Worm (Caenorhabditis elegans) whole organism, young adult: ENCODE data around the gene doxa-1.
A peak's percentile ranks its signal among the peaks of the same experiment; 100 is the strongest.

Experiments used
- B0019.2 ChIP-seq: fragments of 200-800 bp; sonication (Bioruptor generic); conservative IDR thresholded peaks from 2 replicates; pipeline ENCODE4 v1.3.6; 2022; ENCODE audit warnings: missing genetic modification reagents, missing genetic modification characterization, missing compliant biosample characterization
- B0035.1 ChIP-seq: sonication (generic microtip); optimal IDR thresholded peaks from 2 replicates; lab custom pipeline; 2016; ENCODE audit warnings: missing genetic modification characterization, mild to moderate bottlenecking, missing compliant biosample characterization, missing genotype, missing genetic modification reagents
- C06A6.2 ChIP-seq: fragments of 200-800 bp; sonication (Bioruptor generic); conservative IDR thresholded peaks from 2 replicates; pipeline ENCODE4 v1.3.6; 2022; ENCODE audit warnings: missing genetic modification characterization, missing compliant biosample characterization
- F22D6.2 ChIP-seq: sonication (generic microtip); optimal IDR thresholded peaks from 2 replicates; lab custom pipeline; 2016; ENCODE audit warnings: mild to moderate bottlenecking, missing genetic modification characterization, missing compliant biosample characterization
- F23B12.7 ChIP-seq: sonication (generic microtip); optimal IDR thresholded peaks from 2 replicates; lab custom pipeline; 2017; ENCODE audit warnings: missing genetic modification characterization, mild to moderate bottlenecking, missing compliant biosample characterization, antibody characterized with exemption, moderate library complexity; ENCODE audit not compliant: insufficient read depth
- F33H1.4 ChIP-seq: fragments of 200-800 bp; sonication (Bioruptor generic); IDR thresholded peaks from 2 replicates; pipeline ENCODE4 v1.3.6; 2022; ENCODE audit warnings: missing genetic modification reagents, missing genetic modification characterization, missing compliant biosample characterization
- F57A8.1 ChIP-seq: fragments of 200-800 bp; sonication (Bioruptor generic); optimal IDR thresholded peaks from 2 replicates; lab custom pipeline; 2018; ENCODE audit warnings: mild to moderate bottlenecking, missing genetic modification characterization, moderate library complexity, missing compliant biosample characterization
- F57C9.4 ChIP-seq: sonication (generic microtip); optimal IDR thresholded peaks from 2 replicates; lab custom pipeline; 2017; ENCODE audit warnings: mild to moderate bottlenecking, missing genetic modification characterization, missing compliant biosample characterization
- T07F8.4 ChIP-seq: sonication (generic microtip); optimal IDR thresholded peaks from 2 replicates; lab custom pipeline; 2016; ENCODE audit warnings: mild to moderate bottlenecking, missing genetic modification characterization, moderate library complexity, missing compliant biosample characterization
- Y53G8AR.9 ChIP-seq: fragments of 200-800 bp; sonication (Bioruptor generic); conservative IDR thresholded peaks from 2 replicates; pipeline ENCODE4 v1.3.6; 2022; ENCODE audit warnings: missing genetic modification reagents, missing genetic modification characterization, missing compliant biosample characterization
- Y79H2A.3 ChIP-seq: fragments of 200-800 bp; sonication (Bioruptor generic); conservative IDR thresholded peaks from 2 replicates; pipeline ENCODE4 v1.3.6; 2022; ENCODE audit warnings: missing genetic modification reagents, missing genetic modification characterization, missing compliant biosample characterization
- Y95B8A.8 ChIP-seq: fragments of 200-800 bp; sonication (Bioruptor generic); IDR thresholded peaks from 2 replicates; pipeline ENCODE4 v1.3.6; 2022; ENCODE audit warnings: missing genetic modification reagents, missing genetic modification characterization, missing compliant biosample characterization
- ZK185.1 ChIP-seq: sonication (generic microtip); optimal IDR thresholded peaks from 2 replicates; lab custom pipeline; 2016; ENCODE audit warnings: mild to moderate bottlenecking, missing genetic modification characterization, missing compliant biosample characterization; ENCODE audit not compliant: poor library complexity, severe bottlenecking
- ama-1 ChIP-seq, 3 experiments: fragments of 150-350 bp in 1 of 3; sonication (generic microtip) in 2 of 3; optimal IDR thresholded peaks; 2 replicates each; lab custom pipeline; 2014 to 2018; ENCODE audit warnings: missing biosample characterization in 2 of 3, missing genetic modification characterization in 2 of 3, missing genetic modification reagents in 2 of 3
- aptf-3 ChIP-seq: fragments of 200-800 bp; sonication (Bioruptor generic); IDR thresholded peaks from 2 replicates; pipeline ENCODE4 v1.3.6; 2022; ENCODE audit warnings: missing genetic modification characterization, missing compliant biosample characterization
- cebp-1 ChIP-seq, 2 experiments: fragments of 200-800 bp in 1 of 2; sonication (Bioruptor generic) in 1 of 2; sonication (generic microtip) in 1 of 2; IDR thresholded peaks in 1 of 2; optimal IDR thresholded peaks in 1 of 2; 2 replicates each; pipeline versions ENCODE4 v1.3.6 to Lab custom; 2017 to 2022; ENCODE audit warnings: missing compliant biosample characterization in 2 of 2, missing genetic modification characterization in 2 of 2, mild to moderate bottlenecking in 1 of 2, missing genetic modification reagents in 1 of 2, moderate library complexity in 1 of 2
- ceh-79 ChIP-seq: sonication (generic microtip); optimal IDR thresholded peaks from 2 replicates; lab custom pipeline; 2017; ENCODE audit warnings: mild to moderate bottlenecking, missing genetic modification characterization, missing compliant biosample characterization
- ceh-91 ChIP-seq: fragments of 200-800 bp; sonication (Bioruptor generic); IDR thresholded peaks from 2 replicates; pipeline ENCODE4 v1.3.6; 2022; ENCODE audit warnings: missing genetic modification reagents, missing genetic modification characterization, missing compliant biosample characterization
- die-1 ChIP-seq: sonication (generic microtip); optimal IDR thresholded peaks from 2 replicates; lab custom pipeline; 2016; ENCODE audit warnings: missing genotype, mild to moderate bottlenecking, missing genetic modification characterization, missing compliant biosample characterization
- dox-1 ChIP-seq: fragments of 200-800 bp; sonication (Bioruptor generic); IDR thresholded peaks from 2 replicates; pipeline ENCODE4 v1.3.6; 2022; ENCODE audit warnings: missing genetic modification reagents, missing genetic modification characterization, missing compliant biosample characterization
- egrh-3 ChIP-seq: fragments of 200-800 bp; sonication (Bioruptor generic); IDR thresholded peaks from 2 replicates; pipeline ENCODE4 v1.3.6; 2022; ENCODE audit warnings: missing genetic modification reagents, missing genetic modification characterization, missing compliant biosample characterization
- ekl-4 ChIP-seq: fragments of 200-800 bp; sonication (Bioruptor generic); IDR thresholded peaks from 2 replicates; pipeline ENCODE4 v1.3.6; 2022; ENCODE audit warnings: missing genetic modification reagents, missing genetic modification characterization, missing compliant biosample characterization
- hmg-20 ChIP-seq: fragments of 200-800 bp; sonication (Bioruptor generic); IDR thresholded peaks from 2 replicates; pipeline ENCODE4 v1.3.6; 2022; ENCODE audit warnings: missing genetic modification reagents, missing genetic modification characterization, missing compliant biosample characterization
- hrde-1 ChIP-seq: sonication (generic microtip); optimal IDR thresholded peaks from 2 replicates; lab custom pipeline; 2016; ENCODE audit warnings: missing genetic modification characterization, mild to moderate bottlenecking, missing compliant biosample characterization, moderate library complexity, missing genotype, missing genetic modification reagents, borderline replicate concordance
- hsf-1 ChIP-seq: fragments of 200-800 bp; sonication (Bioruptor generic); IDR thresholded peaks from 2 replicates; pipeline ENCODE4 v1.3.6; 2022; ENCODE audit warnings: missing genetic modification reagents, missing genetic modification characterization, missing compliant biosample characterization
- lag-1 ChIP-seq: fragments of 200-800 bp; sonication (Bioruptor generic); IDR thresholded peaks from 2 replicates; pipeline ENCODE4 v1.3.6; 2022; ENCODE audit warnings: missing genetic modification reagents, missing genetic modification characterization, missing compliant biosample characterization
- lin-54 ChIP-seq: fragments of 200-800 bp; sonication (Bioruptor generic); optimal IDR thresholded peaks from 2 replicates; lab custom pipeline; 2018; ENCODE audit warnings: mild to moderate bottlenecking, missing genetic modification characterization, missing compliant biosample characterization
- madf-10 ChIP-seq: sonication (generic microtip); optimal IDR thresholded peaks from 2 replicates; lab custom pipeline; 2016; ENCODE audit warnings: mild to moderate bottlenecking, missing genetic modification characterization, missing compliant biosample characterization
- madf-3 ChIP-seq: fragments of 200-800 bp; sonication (Bioruptor generic); IDR thresholded peaks from 2 replicates; pipeline ENCODE4 v1.3.6; 2022; ENCODE audit warnings: missing genetic modification reagents, missing genetic modification characterization, missing compliant biosample characterization
- madf-6 ChIP-seq: fragments of 200-800 bp; sonication (Bioruptor generic); IDR thresholded peaks from 2 replicates; pipeline ENCODE4 v1.3.6; 2022; ENCODE audit warnings: missing genetic modification reagents, missing genetic modification characterization, missing compliant biosample characterization
- madf-8 ChIP-seq: fragments of 200-800 bp; sonication (Bioruptor generic); conservative IDR thresholded peaks from 2 replicates; pipeline ENCODE4 v1.3.6; 2022; ENCODE audit warnings: missing genetic modification reagents, missing genetic modification characterization, missing compliant biosample characterization
- mxl-1 ChIP-seq: sonication (generic microtip); optimal IDR thresholded peaks from 2 replicates; lab custom pipeline; 2016; ENCODE audit warnings: missing genetic modification characterization, missing compliant biosample characterization
- nfyb-1 ChIP-seq: fragments of 200-800 bp; sonication (Bioruptor generic); IDR thresholded peaks from 2 replicates; pipeline ENCODE4 v1.3.6; 2022; ENCODE audit warnings: missing genetic modification reagents, missing genetic modification characterization, missing compliant biosample characterization
- nhr-90 ChIP-seq: sonication (generic microtip); optimal IDR thresholded peaks from 2 replicates; lab custom pipeline; 2016; ENCODE audit warnings: missing genotype, mild to moderate bottlenecking, missing genetic modification characterization, missing compliant biosample characterization
- pbrm-1 ChIP-seq: fragments of 200-800 bp; sonication (Bioruptor generic); IDR thresholded peaks from 2 replicates; pipeline ENCODE4 v1.3.6; 2022; ENCODE audit warnings: missing genetic modification reagents, missing genetic modification characterization, missing compliant biosample characterization
- rcor-1 ChIP-seq: fragments of 200-800 bp; sonication (Bioruptor generic); IDR thresholded peaks from 2 replicates; pipeline ENCODE4 v1.3.6; 2022; ENCODE audit warnings: missing genetic modification reagents, missing genetic modification characterization, missing compliant biosample characterization
- rec-8 ChIP-seq, 2 experiments: sonication (generic microtip); optimal IDR thresholded peaks; 2 replicates each; lab custom pipeline; 2016; ENCODE audit warnings: mild to moderate bottlenecking in 2 of 2, missing genetic modification characterization in 2 of 2, missing genetic modification reagents in 2 of 2, missing genotype in 2 of 2, missing biosample characterization in 1 of 2, missing compliant biosample characterization in 1 of 2, moderate library complexity in 1 of 2
- snpc-1.3 ChIP-seq: sonication (generic microtip); optimal IDR thresholded peaks from 2 replicates; lab custom pipeline; 2017; ENCODE audit warnings: missing genetic modification characterization, mild to moderate bottlenecking, missing compliant biosample characterization, antibody characterized with exemption, moderate library complexity, missing genotype, missing genetic modification reagents; ENCODE audit not compliant: insufficient read depth
- snpc-3.4 ChIP-seq: sonication (generic microtip); optimal IDR thresholded peaks from 2 replicates; lab custom pipeline; 2017; ENCODE audit warnings: missing genetic modification characterization, mild to moderate bottlenecking, missing compliant biosample characterization, antibody characterized with exemption, moderate library complexity, missing genotype, missing genetic modification reagents
- tbp1 ChIP-seq: fragments of 200-800 bp; sonication (Bioruptor generic); optimal IDR thresholded peaks from 2 replicates; lab custom pipeline; 2018; ENCODE audit warnings: mild to moderate bottlenecking, missing genetic modification characterization, missing compliant biosample characterization
- ztf-22 ChIP-seq: fragments of 200-800 bp; sonication (Bioruptor generic); optimal IDR thresholded peaks from 2 replicates; lab custom pipeline; 2018; ENCODE audit warnings: mild to moderate bottlenecking, missing genetic modification characterization, moderate library complexity, missing compliant biosample characterization
- ztf-25 ChIP-seq: fragments of 200-800 bp; sonication (Bioruptor generic); IDR thresholded peaks from 2 replicates; pipeline ENCODE4 v1.3.6; 2022; ENCODE audit warnings: missing genetic modification reagents, missing genetic modification characterization, missing compliant biosample characterization
- ztf-28 ChIP-seq: fragments of 200-800 bp; sonication (Bioruptor generic); IDR thresholded peaks from 2 replicates; pipeline ENCODE4 v1.3.6; 2022; ENCODE audit warnings: missing genetic modification reagents, missing genetic modification characterization, missing compliant biosample characterization

doxa-1 gene

DNA sequence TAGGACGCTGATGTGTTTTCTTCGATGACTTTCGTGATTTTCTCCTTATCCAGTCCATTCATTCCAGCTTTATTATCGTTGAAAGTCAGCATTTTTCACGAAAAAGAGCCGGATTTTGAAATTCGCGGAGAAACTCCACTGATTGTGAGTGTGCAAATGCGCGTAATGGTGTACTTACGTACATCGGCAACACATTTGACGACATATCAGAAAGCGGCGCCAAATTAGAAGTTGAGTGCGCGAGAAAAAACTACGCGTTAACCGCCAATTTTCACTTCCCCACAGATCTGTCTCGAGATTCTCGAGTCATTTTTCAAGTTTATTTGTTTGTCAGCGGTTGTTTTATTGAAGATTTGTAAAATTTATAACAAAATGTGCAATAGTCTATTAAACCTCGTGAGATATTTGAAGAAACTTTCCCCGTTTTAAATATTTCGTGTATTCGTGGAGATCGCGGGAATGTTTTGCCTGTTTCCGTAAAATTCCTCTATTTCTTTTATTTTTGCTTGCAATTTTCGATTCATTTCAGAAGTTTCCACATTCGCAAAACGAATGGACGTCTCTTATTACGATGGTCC is 47.6 kb downstream of the doxa-1 start, which contains the start of the genes polk-1 and gpr-1 (continued):
- TF ChIP-seq pbrm-1 (GFP tag; lab: Robert Waterston, UW) = no peak
- TF ChIP-seq hsf-1 = peak; percentile 78
- TF ChIP-seq rcor-1 (GFP tag; lab: Robert Waterston, UW) = peak; percentile 16; the same call in 1 of the 2 replicates
- no peak for TF ChIP-seq mxl-1
- peak; percentile 59; the same call in 1 of the 2 replicates for TF ChIP-seq Y79H2A.3 (GFP tag; lab: Robert Waterston, UW)
- peak; percentile 63 for TF ChIP-seq snpc-3.4 (tag; lab: Kevin White, UChicago)
- no peak for TF ChIP-seq nfyb-1 (GFP tag; lab: Robert Waterston, UW)
- TF ChIP-seq ekl-4 (GFP tag; lab: Robert Waterston, UW) = 0 out of 2 replicates have a peak, but pooled peaks have one; percentile 16
- TF ChIP-seq madf-8 (GFP tag; lab: Robert Waterston, UW) = peak; percentile 87
- TF ChIP-seq T07F8.4 (tag; lab: Kevin White, UChicago) = no peak
- TF ChIP-seq ceh-91 (GFP tag; lab: Robert Waterston, UW) = peak; percentile 74
- peak; percentile 74 for TF ChIP-seq dox-1 (GFP tag; lab: Robert Waterston, UW)
- TF ChIP-seq Y95B8A.8 = no peak
- peak; percentile 59 for TF ChIP-seq lin-54 (GFP tag; lab: Kevin White, UChicago)
- peak; percentile 69 for TF ChIP-seq F33H1.4 (GFP tag; lab: Robert Waterston, UW)
- peak; percentile 95 for TF ChIP-seq madf-6 (GFP tag; lab: Robert Waterston, UW)
- peak; percentile 10 for TF ChIP-seq tbp1 (GFP tag; lab: Kevin White, UChicago)

DNA sequence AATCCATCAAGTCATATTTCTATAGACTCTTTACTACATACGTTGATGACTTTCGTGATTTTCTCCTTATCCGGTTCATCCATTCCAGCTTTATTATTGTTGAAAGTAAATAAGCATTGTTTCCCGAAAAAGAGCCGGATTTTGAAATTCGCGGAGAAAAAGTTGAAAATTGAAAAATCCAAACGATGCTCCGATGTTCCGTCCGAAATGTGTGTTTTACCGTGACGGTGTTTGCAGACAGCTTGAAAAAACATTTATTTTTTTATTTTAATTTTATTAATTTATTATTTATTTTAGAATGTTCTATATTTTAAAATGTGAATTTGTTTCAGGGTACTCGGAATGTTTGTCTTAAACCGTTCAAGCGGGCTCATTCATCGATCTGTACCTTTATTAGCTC is 49.9 kb downstream of the doxa-1 start, which contains the start of gene dnj-10:
Gene dnj-10, plus strand, starts transcription at position 333 of the 400 bp plus-strand sequence.
- TF ChIP-seq B0035.1 (tag; lab: Kevin White, UChicago) (no peak), ztf-22 (no peak), F57A8.1 (no peak), die-1 (tag; lab: Kevin White, UChicago) (no peak), egrh-3 (no peak), F22D6.2 (tag; lab: Kevin White, UChicago) (no peak), ztf-25 (no peak), aptf-3 (GFP tag; lab: Robert Waterston, UW) (no peak), F57C9.4 (no peak), nhr-90 (tag; lab: Kevin White, UChicago) (no peak), ceh-79 (tag; lab: Kevin White, UChicago) (no peak), lag-1 (GFP tag; lab: Robert Waterston, UW) (no peak), hrde-1 (tag; lab: Kevin White, UChicago) (no peak), ceh-91 (GFP tag; lab: Robert Waterston, UW) (no peak), C06A6.2 (GFP tag; lab: Robert Waterston, UW) (no peak), hsf-1 (peak; percentile 30; the same call in 1 of the 2 replicates), Y53G8AR.9 (0 out of 2 replicates have a peak, but pooled peaks have one; percentile 24), snpc-1.3 (no peak), T07F8.4 (tag; lab: Kevin White, UChicago) (no peak), B0019.2 (GFP tag; lab: Robert Waterston, UW) (no peak), hmg-20 (no peak), ztf-28 (GFP tag; lab: Robert Waterston, UW) (no peak), Y79H2A.3 (GFP tag; lab: Robert Waterston, UW) (peak; percentile 47; the same call in 1 of the 2 replicates), ZK185.1 (no peak), ama-1 (optimal IDR thresholded peaks at IDR 0.05; lab: Kevin White, UChicago) (no peak), ama-1 (GFP tag; optimal IDR thresholded peaks at IDR 0.05; lab: Kevin White, UChicago) (no peak), rec-8 (tag; optimal IDR thresholded peaks at IDR 0.05; lab: Kevin White, UChicago) (no peak), cebp-1 (GFP tag; IDR thresholded peaks at IDR 0.05; lab: Robert Waterston, UW) (no peak), cebp-1 (tag; optimal IDR thresholded peaks at IDR 0.05; lab: Kevin White, UChicago) (no peak), dox-1 (GFP tag; lab: Robert Waterston, UW) (no peak; the same call in 1 of the 2 replicates), madf-3 (no peak), F23B12.7 (no peak), mxl-1 (no peak), madf-10 (no peak)
